Fruit fly (Drosophila melanogaster) Kc167 (cell line): Measurements from ENCODE around the gene PGRP-LE.

Experiments
- Sin3A ChIP-seq: fragments of >200 bp; optimal IDR thresholded peaks from 2 replicates; lab custom pipeline; 2018; ENCODE audit warnings: missing external identifiers
- psq ChIP-seq: fragments of >200 bp; optimal IDR thresholded peaks from 2 replicates; lab custom pipeline; 2017; ENCODE audit warnings: missing external identifiers

DNA sequence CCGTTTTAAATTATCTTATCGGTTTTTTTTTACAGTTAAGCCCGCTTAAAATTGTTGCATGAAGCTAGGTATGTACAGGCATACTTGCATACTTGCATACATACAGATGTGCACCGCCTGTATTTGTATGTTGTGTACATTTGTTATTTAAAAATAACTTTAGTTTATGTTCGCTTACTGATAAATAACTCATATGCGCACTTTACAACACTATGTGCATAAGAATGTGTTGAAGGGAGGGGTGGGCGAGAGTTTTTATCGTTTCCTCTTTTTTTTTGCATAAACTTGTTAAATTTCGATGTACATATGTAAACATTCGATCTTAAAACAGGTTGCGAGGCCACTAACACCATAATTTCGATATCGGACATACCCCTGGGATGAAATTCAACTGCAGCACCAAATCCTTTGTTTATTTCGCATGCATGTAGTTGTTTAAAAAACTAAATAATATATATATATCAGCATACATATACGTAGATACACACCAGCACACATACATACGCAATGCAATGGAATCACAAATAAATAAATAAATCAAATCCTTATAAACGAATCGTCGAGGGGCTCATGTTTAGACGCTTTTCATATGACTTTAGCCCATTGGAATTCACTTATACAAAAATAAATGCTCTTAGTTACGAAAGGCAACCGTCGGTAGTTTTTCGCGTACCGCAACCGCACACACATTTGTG lies 43.8 kb downstream of the PGRP-LE start:
- no peak for TF ChIP-seq Sin3A (lab: Kevin White, UChicago)
- TF ChIP-seq psq (lab: Kevin White, UChicago) = no peak
